Fruit fly (Drosophila melanogaster) whole organism, prepupa: ENCODE measurements around the gene CG6295.

Experiments
- Blimp-1 ChIP-seq: fragments of 200-800 bp; sonication (Bioruptor generic); optimal IDR thresholded peaks from 3 replicates; lab custom pipeline; 2017; ENCODE audit warnings: missing biosample characterization, missing genetic modification characterization, mild to moderate bottlenecking, moderate library complexity, missing genetic modification reagents
- CG10631 ChIP-seq: fragments of 200-800 bp; sonication (Bioruptor generic); optimal IDR thresholded peaks from 2 replicates; lab custom pipeline; 2016; ENCODE audit warnings: missing biosample characterization, missing genetic modification characterization
- CG10669 ChIP-seq: fragments of 200-800 bp; sonication (Bioruptor generic); optimal IDR thresholded peaks from 3 replicates; lab custom pipeline; 2018; ENCODE audit warnings: missing biosample characterization, mild to moderate bottlenecking, missing genetic modification characterization, moderate library complexity
- CG11762 ChIP-seq: fragments of 200-800 bp; sonication (Bioruptor generic); optimal IDR thresholded peaks from 3 replicates; lab custom pipeline; 2016; ENCODE audit warnings: missing biosample characterization, missing genetic modification characterization; ENCODE audit not compliant: insufficient read depth
- CG15336 ChIP-seq: fragments of 200-800 bp; sonication (Bioruptor generic); IDR thresholded peaks from 2 replicates; pipeline ENCODE4 v1.3.6; 2022; ENCODE audit warnings: missing biosample characterization, missing genetic modification characterization
- CG1621 ChIP-seq: fragments of 200-800 bp; sonication (Bioruptor generic); optimal IDR thresholded peaks from 3 replicates; lab custom pipeline; 2018; ENCODE audit warnings: missing biosample characterization, mild to moderate bottlenecking, missing genetic modification characterization
- CG31627 ChIP-seq: fragments of 200-800 bp; sonication (Bioruptor generic); optimal IDR thresholded peaks from 3 replicates; lab custom pipeline; 2016; ENCODE audit warnings: missing biosample characterization, missing genetic modification characterization
- CG34406 ChIP-seq: fragments of 200-800 bp; sonication (Bioruptor generic); optimal IDR thresholded peaks from 3 replicates; lab custom pipeline; 2016; ENCODE audit warnings: missing biosample characterization, missing genetic modification characterization
- CG3919 ChIP-seq: fragments of 200-800 bp; sonication (Bioruptor generic); optimal IDR thresholded peaks from 3 replicates; lab custom pipeline; 2016; ENCODE audit warnings: missing biosample characterization, missing genetic modification characterization
- CG6163 ChIP-seq: fragments of 200-800 bp; sonication (Bioruptor generic); IDR thresholded peaks from 3 replicates; pipeline ENCODE4 v1.3.6; 2022; ENCODE audit warnings: missing biosample characterization, missing genetic modification characterization
- CG6276 ChIP-seq: fragments of 200-800 bp; sonication (Bioruptor generic); optimal IDR thresholded peaks from 2 replicates; lab custom pipeline; 2017; ENCODE audit warnings: missing biosample characterization, mild to moderate bottlenecking, missing genetic modification characterization
- CG6854 ChIP-seq: fragments of 200-800 bp; sonication (Bioruptor generic); optimal IDR thresholded peaks from 2 replicates; lab custom pipeline; 2017; ENCODE audit warnings: missing biosample characterization, mild to moderate bottlenecking, missing genetic modification characterization
- CG8119 ChIP-seq: fragments of 200-800 bp; sonication (Bioruptor generic); IDR thresholded peaks from 3 replicates; pipeline ENCODE4 v1.3.6; 2022; ENCODE audit warnings: missing biosample characterization, missing genetic modification characterization
- CG8319 ChIP-seq: fragments of 200-800 bp; sonication (Bioruptor generic); optimal IDR thresholded peaks from 3 replicates; lab custom pipeline; 2016; ENCODE audit warnings: missing biosample characterization, missing genetic modification characterization
- CG8632 ChIP-seq: fragments of 200-800 bp; sonication (Bioruptor generic); optimal IDR thresholded peaks from 3 replicates; lab custom pipeline; 2016; ENCODE audit warnings: missing biosample characterization, missing genetic modification characterization
- CG9139 ChIP-seq: fragments of 200-800 bp; sonication (Bioruptor generic); optimal IDR thresholded peaks from 3 replicates; lab custom pipeline; 2017; ENCODE audit warnings: missing biosample characterization, mild to moderate bottlenecking, missing genetic modification characterization
- Eip75B ChIP-seq: fragments of 200-800 bp; sonication (Bioruptor generic); optimal IDR thresholded peaks from 3 replicates; lab custom pipeline; 2016; ENCODE audit warnings: missing biosample characterization, missing genetic modification characterization
- Eip78C ChIP-seq: fragments of 200-800 bp; sonication (Bioruptor generic); peaks from one replicate; lab custom pipeline; 2016; ENCODE audit warnings: missing biosample characterization, missing genetic modification characterization
- Ets21C ChIP-seq: fragments of 200-800 bp; sonication (Bioruptor generic); optimal IDR thresholded peaks from 3 replicates; lab custom pipeline; 2016; ENCODE audit warnings: missing biosample characterization, missing genetic modification characterization
- Ets96B ChIP-seq: fragments of 200-800 bp; optimal IDR thresholded peaks from 2 replicates; lab custom pipeline; 2019; ENCODE audit warnings: missing biosample characterization, mild to moderate bottlenecking, missing genetic modification characterization, moderate library complexity
- Hr38 ChIP-seq: sonication (Bioruptor generic); optimal IDR thresholded peaks from 2 replicates; lab custom pipeline; 2016; ENCODE audit warnings: missing biosample characterization, missing genetic modification characterization
- Hr4 ChIP-seq: fragments of 200-800 bp; sonication (Bioruptor generic); optimal IDR thresholded peaks from 3 replicates; lab custom pipeline; 2016; ENCODE audit warnings: missing biosample characterization, missing genetic modification characterization
- Lpt ChIP-seq: fragments of 200-800 bp; sonication (Bioruptor generic); optimal IDR thresholded peaks from 3 replicates; lab custom pipeline; 2016; ENCODE audit warnings: missing biosample characterization, missing genetic modification characterization
- Met ChIP-seq: fragments of 200-800 bp; sonication (Bioruptor generic); optimal IDR thresholded peaks from 3 replicates; lab custom pipeline; 2016; ENCODE audit warnings: missing biosample characterization, missing genetic modification characterization
- OdsH ChIP-seq: fragments of 200-800 bp; sonication (Bioruptor generic); optimal IDR thresholded peaks from 3 replicates; lab custom pipeline; 2016; ENCODE audit warnings: missing biosample characterization, missing genetic modification characterization
- Sox102F ChIP-seq: fragments of 200-800 bp; sonication (Bioruptor generic); optimal IDR thresholded peaks from 2 replicates; lab custom pipeline; 2016; ENCODE audit warnings: missing biosample characterization, mild to moderate bottlenecking, missing genetic modification characterization
- Sox14 ChIP-seq: fragments of 200-800 bp; sonication (Bioruptor generic); optimal IDR thresholded peaks from 3 replicates; lab custom pipeline; 2016; ENCODE audit warnings: missing biosample characterization, missing genetic modification characterization
- achi ChIP-seq: fragments of 200-800 bp; sonication (Bioruptor generic); optimal IDR thresholded peaks from 3 replicates; lab custom pipeline; 2016; ENCODE audit warnings: missing biosample characterization, missing genetic modification characterization
- acj6 ChIP-seq: fragments of 200-800 bp; sonication (Bioruptor generic); optimal IDR thresholded peaks from 3 replicates; lab custom pipeline; 2016; ENCODE audit warnings: missing biosample characterization, missing genetic modification characterization
- dac ChIP-seq: fragments of 200-800 bp; sonication (Bioruptor generic); optimal IDR thresholded peaks from 2 replicates; lab custom pipeline; 2017; ENCODE audit warnings: missing biosample characterization, mild to moderate bottlenecking, missing genetic modification characterization
- dsx ChIP-seq: fragments of 200-800 bp; optimal IDR thresholded peaks from 3 replicates; lab custom pipeline; 2019; ENCODE audit warnings: missing biosample characterization, mild to moderate bottlenecking, missing genetic modification characterization, moderate library complexity; ENCODE audit not compliant: poor library complexity, severe bottlenecking
- eg ChIP-seq: fragments of 200-800 bp; sonication (Bioruptor generic); IDR thresholded peaks from 3 replicates; pipeline ENCODE4 v1.3.6; 2022; ENCODE audit warnings: missing biosample characterization, missing genetic modification characterization
- fd59A ChIP-seq: fragments of 200-800 bp; sonication (Bioruptor generic); optimal IDR thresholded peaks from 2 replicates; lab custom pipeline; 2017; ENCODE audit warnings: missing biosample characterization, mild to moderate bottlenecking, missing genetic modification characterization, missing genetic modification reagents
- fd85E ChIP-seq: fragments of 200-800 bp; sonication (Bioruptor generic); optimal IDR thresholded peaks from 3 replicates; lab custom pipeline; 2016; ENCODE audit warnings: missing biosample characterization, missing genetic modification characterization
- fkh ChIP-seq: fragments of 200-800 bp; sonication (Bioruptor generic); optimal IDR thresholded peaks from 3 replicates; lab custom pipeline; 2017; ENCODE audit warnings: missing biosample characterization, mild to moderate bottlenecking, missing genetic modification characterization, moderate library complexity
- lz ChIP-seq: fragments of 200-800 bp; sonication (Bioruptor generic); optimal IDR thresholded peaks from 3 replicates; lab custom pipeline; 2016; ENCODE audit warnings: missing biosample characterization, missing genetic modification characterization
- pdm3 ChIP-seq: fragments of 200-800 bp; sonication (Bioruptor generic); optimal IDR thresholded peaks from 3 replicates; lab custom pipeline; 2016; ENCODE audit warnings: missing biosample characterization, missing genetic modification characterization
- salr ChIP-seq, 2 experiments: fragments of 200-800 bp; sonication (Bioruptor generic); optimal IDR thresholded peaks; 3 replicates each; lab custom pipeline; 2016 to 2018; ENCODE audit warnings: missing biosample characterization in 2 of 2, missing genetic modification characterization in 2 of 2, mild to moderate bottlenecking in 1 of 2
- spab ChIP-seq: fragments of 200-800 bp; sonication (Bioruptor generic); optimal IDR thresholded peaks from 2 replicates; lab custom pipeline; 2017; ENCODE audit warnings: missing biosample characterization, mild to moderate bottlenecking, missing genetic modification characterization, missing genetic modification reagents
- ss ChIP-seq, 2 experiments: fragments of 200-800 bp; sonication (Bioruptor generic); optimal IDR thresholded peaks; 2 replicates in 1 of 2; 3 replicates in 1 of 2; lab custom pipeline; 2017 to 2018; ENCODE audit warnings: mild to moderate bottlenecking in 2 of 2, missing biosample characterization in 2 of 2, missing genetic modification characterization in 2 of 2, moderate library complexity in 1 of 2
- svp ChIP-seq: fragments of 200-800 bp; sonication (Bioruptor generic); peaks from one replicate; lab custom pipeline; 2016; ENCODE audit warnings: missing biosample characterization, missing genetic modification characterization
- topi ChIP-seq: fragments of 200-800 bp; sonication (Bioruptor generic); optimal IDR thresholded peaks from 3 replicates; lab custom pipeline; 2016; ENCODE audit warnings: missing biosample characterization, missing genetic modification characterization

CG6295 gene

dm6 chr3R:26967587-26968312, 39.1 kb downstream of the CG6295 start (continued):
- TF ChIP-seq pdm3 (GFP tag; lab: Kevin White, UChicago) (no peak), CG34406 (GFP tag; lab: Kevin White, UChicago) (peak; percentile 30), fd59A (GFP tag; lab: Kevin White, UChicago) (no peak), salr (GFP tag; optimal IDR thresholded peaks at IDR 0.05; lab: Kevin White, UChicago) (no peak), lz (peak; percentile 36), CG8319 (GFP tag; lab: Kevin White, UChicago) (no peak), acj6 (GFP tag; lab: Kevin White, UChicago) (peak; percentile 56), eg (peak; percentile 69), CG15336 (GFP tag; lab: Robert Waterston, UW) (peak; percentile 60), CG31627 (peak; percentile 5), Eip78C (GFP tag; lab: Kevin White, UChicago) (peak; percentile 72), Sox14 (GFP tag; lab: Kevin White, UChicago) (no peak)

- TF ChIP-seq CG1621 (tag; lab: Kevin White, UChicago) (no peak), Eip78C (GFP tag; lab: Kevin White, UChicago) (peak; percentile 64), Lpt (no peak), CG10631 (GFP tag; lab: Kevin White, UChicago) (no peak), Hr38 (GFP tag; lab: Kevin White, UChicago) (no peak), eg (peak; percentile 39; the same call in 1 of the 3 replicates), Blimp-1 (GFP tag; lab: Kevin White, UChicago) (no peak), CG6854 (GFP tag; lab: Kevin White, UChicago) (peak; percentile 32), CG8119 (GFP tag; lab: Robert Waterston, UW) (peak; percentile 18; the same call in 1 of the 3 replicates), svp (GFP tag; lab: Kevin White, UChicago) (peak; percentile 50), salr (GFP tag; optimal IDR thresholded peaks at IDR 0.05; lab: Kevin White, UChicago) (no peak), CG8319 (GFP tag; lab: Kevin White, UChicago) (no peak), CG3919 (GFP tag; lab: Kevin White, UChicago) (peak; percentile 9), ss (GFP tag; optimal IDR thresholded peaks at IDR 0.05; lab: Kevin White, UChicago) (peak in 1 of 2 experiments; percentile 5)
Observed at dm6 chr3R:26966794-26967323, 40.0 kb downstream of the CG6295 start, which contains the start of gene CG5521. Gene CG5521 (plus strand): TSS chr3R:26966930.

DNA sequence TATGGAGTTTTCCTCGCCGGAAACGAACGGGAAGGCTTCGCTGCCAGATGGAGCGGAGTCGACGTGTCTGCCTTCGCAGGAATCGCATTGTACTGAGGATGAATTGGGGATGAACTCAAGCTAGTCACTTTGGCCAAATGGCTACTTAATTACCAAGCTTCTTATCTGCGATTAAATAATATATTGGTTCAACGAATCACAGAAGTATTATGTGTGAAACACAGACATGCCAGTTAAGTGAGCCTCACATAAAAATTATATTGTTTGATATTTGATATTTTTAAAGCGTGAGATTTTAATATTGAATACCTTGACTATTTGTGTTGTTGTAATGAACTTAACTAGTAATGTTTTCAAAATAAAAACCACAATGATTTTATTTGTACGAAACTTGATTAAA, 40.5 kb downstream of the CG6295 start, which contains the start of gene Gr97a:
Gr97a (minus strand) TSS at position 101 of the 400 bp plus-strand sequence.
- TF ChIP-seq CG6276 (no peak), CG8119 (GFP tag; lab: Robert Waterston, UW) (no peak), dac (GFP tag; lab: Kevin White, UChicago) (no peak), CG31627 (no peak), CG34406 (GFP tag; lab: Kevin White, UChicago) (no peak), Sox102F (no peak), CG10669 (GFP tag; lab: Kevin White, UChicago) (no peak)

- no peak for TF ChIP-seq spab
- no peak for TF ChIP-seq Ets96B (tag; lab: Kevin White, UChicago)
- TF ChIP-seq lz, result no peak
- no peak for TF ChIP-seq CG9139
- no peak for TF ChIP-seq Ets21C (GFP tag; lab: Kevin White, UChicago)
- no peak for TF ChIP-seq achi (GFP tag; lab: Kevin White, UChicago)
- peak; percentile 14 for TF ChIP-seq Met
- TF ChIP-seq fd85E (GFP tag; lab: Kevin White, UChicago), result no peak
- TF ChIP-seq Lpt, result no peak
- peak; percentile 22 for TF ChIP-seq dsx (GFP tag; lab: Kevin White, UChicago)
- peak; percentile 27 for TF ChIP-seq topi (GFP tag; lab: Kevin White, UChicago)
- TF ChIP-seq CG6163, result no peak
- no peak for TF ChIP-seq CG8632 (GFP tag; lab: Kevin White, UChicago)
- peak; percentile 58 for TF ChIP-seq fkh (GFP tag; lab: Kevin White, UChicago)
- TF ChIP-seq Hr4 (GFP tag; lab: Kevin White, UChicago), result no peak
- no peak for TF ChIP-seq CG31627
- peak; percentile 53 for TF ChIP-seq svp (GFP tag; lab: Kevin White, UChicago)
- no peak for TF ChIP-seq CG11762
- TF ChIP-seq Blimp-1 (GFP tag; lab: Kevin White, UChicago), result peak; percentile 100
- TF ChIP-seq OdsH, result no peak
- peak; percentile 17 for TF ChIP-seq Eip75B (GFP tag; lab: Kevin White, UChicago)
- no peak for TF ChIP-seq acj6 (GFP tag; lab: Kevin White, UChicago)
- TF ChIP-seq Sox14 (GFP tag; lab: Kevin White, UChicago), result peak; percentile 32
Observed at dm6 chr3R:26964452-26965133, 42.3 kb downstream of the CG6295 start, which contains the start of gene Tsp97E. Gene Tsp97E (minus strand): TSS chr3R:26964817.
